Fruit fly (Drosophila melanogaster) whole organism, prepupa: Measurements from ENCODE around the gene CG3386.

Experiments used
- Blimp-1 ChIP-seq: fragments of 200-800 bp; sonication (Bioruptor generic); optimal IDR thresholded peaks from 3 replicates; lab custom pipeline; 2017; ENCODE audit warnings: missing biosample characterization, missing genetic modification characterization, mild to moderate bottlenecking, moderate library complexity, missing genetic modification reagents
- CG10669 ChIP-seq: fragments of 200-800 bp; sonication (Bioruptor generic); optimal IDR thresholded peaks from 3 replicates; lab custom pipeline; 2018; ENCODE audit warnings: missing biosample characterization, mild to moderate bottlenecking, missing genetic modification characterization, moderate library complexity
- CG11294 ChIP-seq: fragments of 200-800 bp; sonication (Bioruptor generic); IDR thresholded peaks from 2 replicates; pipeline ENCODE4 v1.3.6; 2022; ENCODE audit warnings: missing biosample characterization, missing genetic modification characterization
- CG1621 ChIP-seq: fragments of 200-800 bp; sonication (Bioruptor generic); optimal IDR thresholded peaks from 3 replicates; lab custom pipeline; 2018; ENCODE audit warnings: missing biosample characterization, mild to moderate bottlenecking, missing genetic modification characterization
- CG16779 ChIP-seq: fragments of 200-800 bp; sonication (Bioruptor generic); optimal IDR thresholded peaks from 3 replicates; lab custom pipeline; 2017; ENCODE audit warnings: missing biosample characterization, mild to moderate bottlenecking, missing genetic modification characterization
- CG3032 ChIP-seq: fragments of 200-800 bp; optimal IDR thresholded peaks from 2 replicates; lab custom pipeline; 2019; ENCODE audit warnings: missing biosample characterization, mild to moderate bottlenecking, missing genetic modification characterization, moderate library complexity
- CG31627 ChIP-seq: fragments of 200-800 bp; sonication (Bioruptor generic); optimal IDR thresholded peaks from 3 replicates; lab custom pipeline; 2016; ENCODE audit warnings: missing biosample characterization, missing genetic modification characterization
- CG34406 ChIP-seq: fragments of 200-800 bp; sonication (Bioruptor generic); optimal IDR thresholded peaks from 3 replicates; lab custom pipeline; 2016; ENCODE audit warnings: missing biosample characterization, missing genetic modification characterization
- CG3919 ChIP-seq: fragments of 200-800 bp; sonication (Bioruptor generic); optimal IDR thresholded peaks from 3 replicates; lab custom pipeline; 2016; ENCODE audit warnings: missing biosample characterization, missing genetic modification characterization
- CG4318 ChIP-seq: fragments of 200-800 bp; sonication (Bioruptor generic); optimal IDR thresholded peaks from 3 replicates; lab custom pipeline; 2017; ENCODE audit warnings: missing biosample characterization, mild to moderate bottlenecking, missing genetic modification characterization
- CG6163 ChIP-seq: fragments of 200-800 bp; sonication (Bioruptor generic); IDR thresholded peaks from 3 replicates; pipeline ENCODE4 v1.3.6; 2022; ENCODE audit warnings: missing biosample characterization, missing genetic modification characterization
- CG6276 ChIP-seq: fragments of 200-800 bp; sonication (Bioruptor generic); optimal IDR thresholded peaks from 2 replicates; lab custom pipeline; 2017; ENCODE audit warnings: missing biosample characterization, mild to moderate bottlenecking, missing genetic modification characterization
- CG6792 ChIP-seq: fragments of 200-800 bp; sonication (Bioruptor generic); optimal IDR thresholded peaks from 3 replicates; lab custom pipeline; 2016; ENCODE audit warnings: missing biosample characterization, missing genetic modification characterization
- CG6808 ChIP-seq: fragments of 200-800 bp; sonication (Bioruptor generic); optimal IDR thresholded peaks from 3 replicates; lab custom pipeline; 2017; ENCODE audit warnings: missing biosample characterization, missing genetic modification characterization, mild to moderate bottlenecking, moderate library complexity, missing genetic modification reagents
- CG6854 ChIP-seq: fragments of 200-800 bp; sonication (Bioruptor generic); optimal IDR thresholded peaks from 2 replicates; lab custom pipeline; 2017; ENCODE audit warnings: missing biosample characterization, mild to moderate bottlenecking, missing genetic modification characterization
- CG7368 ChIP-seq: fragments of 200-800 bp; sonication (Bioruptor generic); optimal IDR thresholded peaks from 3 replicates; lab custom pipeline; 2016; ENCODE audit warnings: missing biosample characterization, missing genetic modification characterization
- CG8119 ChIP-seq: fragments of 200-800 bp; sonication (Bioruptor generic); IDR thresholded peaks from 3 replicates; pipeline ENCODE4 v1.3.6; 2022; ENCODE audit warnings: missing biosample characterization, missing genetic modification characterization
- CG8319 ChIP-seq: fragments of 200-800 bp; sonication (Bioruptor generic); optimal IDR thresholded peaks from 3 replicates; lab custom pipeline; 2016; ENCODE audit warnings: missing biosample characterization, missing genetic modification characterization
- CG9139 ChIP-seq: fragments of 200-800 bp; sonication (Bioruptor generic); optimal IDR thresholded peaks from 3 replicates; lab custom pipeline; 2017; ENCODE audit warnings: missing biosample characterization, mild to moderate bottlenecking, missing genetic modification characterization
- Eip75B ChIP-seq: fragments of 200-800 bp; sonication (Bioruptor generic); optimal IDR thresholded peaks from 3 replicates; lab custom pipeline; 2016; ENCODE audit warnings: missing biosample characterization, missing genetic modification characterization
- Eip78C ChIP-seq: fragments of 200-800 bp; sonication (Bioruptor generic); peaks from one replicate; lab custom pipeline; 2016; ENCODE audit warnings: missing biosample characterization, missing genetic modification characterization
- Eip93F ChIP-seq: fragments of 200-800 bp; sonication (Bioruptor generic); optimal IDR thresholded peaks from 2 replicates; lab custom pipeline; 2016; ENCODE audit warnings: missing biosample characterization, mild to moderate bottlenecking, missing genetic modification characterization
- Ets21C ChIP-seq: fragments of 200-800 bp; sonication (Bioruptor generic); optimal IDR thresholded peaks from 3 replicates; lab custom pipeline; 2016; ENCODE audit warnings: missing biosample characterization, missing genetic modification characterization
- Ets96B ChIP-seq: fragments of 200-800 bp; optimal IDR thresholded peaks from 2 replicates; lab custom pipeline; 2019; ENCODE audit warnings: missing biosample characterization, mild to moderate bottlenecking, missing genetic modification characterization, moderate library complexity
- Hr38 ChIP-seq: sonication (Bioruptor generic); optimal IDR thresholded peaks from 2 replicates; lab custom pipeline; 2016; ENCODE audit warnings: missing biosample characterization, missing genetic modification characterization
- Hr39 ChIP-seq: fragments of 200-800 bp; sonication (Bioruptor generic); optimal IDR thresholded peaks from 2 replicates; lab custom pipeline; 2016; ENCODE audit warnings: missing biosample characterization, missing genetic modification characterization
- Hr4 ChIP-seq: fragments of 200-800 bp; sonication (Bioruptor generic); optimal IDR thresholded peaks from 3 replicates; lab custom pipeline; 2016; ENCODE audit warnings: missing biosample characterization, missing genetic modification characterization
- Met ChIP-seq: fragments of 200-800 bp; sonication (Bioruptor generic); optimal IDR thresholded peaks from 3 replicates; lab custom pipeline; 2016; ENCODE audit warnings: missing biosample characterization, missing genetic modification characterization
- OdsH ChIP-seq: fragments of 200-800 bp; sonication (Bioruptor generic); optimal IDR thresholded peaks from 3 replicates; lab custom pipeline; 2016; ENCODE audit warnings: missing biosample characterization, missing genetic modification characterization
- Smox ChIP-seq: fragments of 200-800 bp; sonication (Bioruptor generic); optimal IDR thresholded peaks from 3 replicates; lab custom pipeline; 2016; ENCODE audit warnings: missing biosample characterization, missing genetic modification characterization
- Sox102F ChIP-seq: fragments of 200-800 bp; sonication (Bioruptor generic); optimal IDR thresholded peaks from 2 replicates; lab custom pipeline; 2016; ENCODE audit warnings: missing biosample characterization, mild to moderate bottlenecking, missing genetic modification characterization
- Sox15 ChIP-seq: fragments of 200-800 bp; sonication (Bioruptor generic); optimal IDR thresholded peaks from 3 replicates; lab custom pipeline; 2016; ENCODE audit warnings: missing biosample characterization, missing genetic modification characterization
- achi ChIP-seq: fragments of 200-800 bp; sonication (Bioruptor generic); optimal IDR thresholded peaks from 3 replicates; lab custom pipeline; 2016; ENCODE audit warnings: missing biosample characterization, missing genetic modification characterization
- cyc ChIP-seq: fragments of 200-800 bp; sonication (Bioruptor generic); optimal IDR thresholded peaks from 3 replicates; lab custom pipeline; 2016; ENCODE audit warnings: missing biosample characterization, missing genetic modification characterization
- dac ChIP-seq: fragments of 200-800 bp; sonication (Bioruptor generic); optimal IDR thresholded peaks from 2 replicates; lab custom pipeline; 2017; ENCODE audit warnings: missing biosample characterization, mild to moderate bottlenecking, missing genetic modification characterization
- dsx ChIP-seq: fragments of 200-800 bp; optimal IDR thresholded peaks from 3 replicates; lab custom pipeline; 2019; ENCODE audit warnings: missing biosample characterization, mild to moderate bottlenecking, missing genetic modification characterization, moderate library complexity; ENCODE audit not compliant: poor library complexity, severe bottlenecking
- esn ChIP-seq: fragments of 200-800 bp; sonication (Bioruptor generic); optimal IDR thresholded peaks from 2 replicates; lab custom pipeline; 2016; ENCODE audit warnings: missing biosample characterization, mild to moderate bottlenecking, missing genetic modification characterization, moderate library complexity
- fd59A ChIP-seq: fragments of 200-800 bp; sonication (Bioruptor generic); optimal IDR thresholded peaks from 2 replicates; lab custom pipeline; 2017; ENCODE audit warnings: missing biosample characterization, mild to moderate bottlenecking, missing genetic modification characterization, missing genetic modification reagents
- fd85E ChIP-seq: fragments of 200-800 bp; sonication (Bioruptor generic); optimal IDR thresholded peaks from 3 replicates; lab custom pipeline; 2016; ENCODE audit warnings: missing biosample characterization, missing genetic modification characterization
- fkh ChIP-seq: fragments of 200-800 bp; sonication (Bioruptor generic); optimal IDR thresholded peaks from 3 replicates; lab custom pipeline; 2017; ENCODE audit warnings: missing biosample characterization, mild to moderate bottlenecking, missing genetic modification characterization, moderate library complexity
- lz ChIP-seq: fragments of 200-800 bp; sonication (Bioruptor generic); optimal IDR thresholded peaks from 3 replicates; lab custom pipeline; 2016; ENCODE audit warnings: missing biosample characterization, missing genetic modification characterization
- net ChIP-seq: fragments of 200-800 bp; sonication (Bioruptor generic); optimal IDR thresholded peaks from 3 replicates; lab custom pipeline; 2016; ENCODE audit warnings: missing biosample characterization, missing genetic modification characterization
- pdm3 ChIP-seq: fragments of 200-800 bp; sonication (Bioruptor generic); optimal IDR thresholded peaks from 3 replicates; lab custom pipeline; 2016; ENCODE audit warnings: missing biosample characterization, missing genetic modification characterization
- spab ChIP-seq: fragments of 200-800 bp; sonication (Bioruptor generic); optimal IDR thresholded peaks from 2 replicates; lab custom pipeline; 2017; ENCODE audit warnings: missing biosample characterization, mild to moderate bottlenecking, missing genetic modification characterization, missing genetic modification reagents
- svp ChIP-seq: fragments of 200-800 bp; sonication (Bioruptor generic); peaks from one replicate; lab custom pipeline; 2016; ENCODE audit warnings: missing biosample characterization, missing genetic modification characterization
- topi ChIP-seq: fragments of 200-800 bp; sonication (Bioruptor generic); optimal IDR thresholded peaks from 3 replicates; lab custom pipeline; 2016; ENCODE audit warnings: missing biosample characterization, missing genetic modification characterization
- vri ChIP-seq: fragments of 200-800 bp; sonication (Bioruptor generic); optimal IDR thresholded peaks from 3 replicates; lab custom pipeline; 2016; ENCODE audit warnings: missing biosample characterization, mild to moderate bottlenecking, missing genetic modification characterization

Gene CG3386

DNA sequence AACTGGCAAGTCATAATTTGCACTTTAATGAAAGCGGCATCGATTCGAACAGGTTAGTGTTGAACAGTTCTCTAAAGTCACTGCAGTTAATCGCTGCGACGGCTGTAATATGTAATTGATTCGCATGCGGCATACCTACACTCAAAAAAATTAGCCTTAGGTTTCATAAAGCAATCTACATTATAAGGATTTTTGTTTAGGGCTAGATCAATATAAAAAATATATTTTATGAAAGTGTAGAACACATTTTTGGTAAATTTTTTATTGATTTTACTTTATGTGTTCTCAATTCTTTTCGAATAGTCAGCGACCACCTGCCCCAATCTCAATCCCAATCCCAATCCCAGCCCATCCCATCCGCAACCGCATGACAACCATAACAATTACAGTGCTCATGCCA lies 24.0 kb downstream of the CG3386 start (continued):
- TF ChIP-seq CG4318 = no peak
- peak; percentile 12 for TF ChIP-seq pdm3
- TF ChIP-seq CG8119 (GFP tag; lab: Robert Waterston, UW) = peak; percentile 32; the same call in 1 of the 3 replicates
- no peak for TF ChIP-seq Met
- no peak for TF ChIP-seq fkh (GFP tag; lab: Kevin White, UChicago)
- TF ChIP-seq CG11294 (GFP tag; lab: Robert Waterston, UW) = peak; percentile 46; the same call in 1 of the 2 replicates
- no peak for TF ChIP-seq fd59A (GFP tag; lab: Kevin White, UChicago)
- peak; percentile 20 for TF ChIP-seq OdsH
- peak; percentile 41; the same call in 1 of the 3 replicates for TF ChIP-seq CG6163
- no peak for TF ChIP-seq cyc (GFP tag; lab: Kevin White, UChicago)
- TF ChIP-seq Sox15 = no peak
- TF ChIP-seq CG9139 (GFP tag; lab: Kevin White, UChicago) = no peak
- TF ChIP-seq Eip93F (GFP tag; lab: Kevin White, UChicago) = no peak
- TF ChIP-seq CG8319 (GFP tag; lab: Kevin White, UChicago) = no peak
- TF ChIP-seq Smox (GFP tag; lab: Kevin White, UChicago) = no peak
- TF ChIP-seq Ets21C (GFP tag; lab: Kevin White, UChicago) = no peak
- TF ChIP-seq vri (GFP tag; lab: Kevin White, UChicago) = no peak
- no peak for TF ChIP-seq CG6854
- TF ChIP-seq svp (GFP tag; lab: Kevin White, UChicago) = peak; percentile 54
- no peak for TF ChIP-seq Hr39 (GFP tag; lab: Kevin White, UChicago)
- TF ChIP-seq, all 60 proteins: peak for 20

dm6 chr3L:654019-654418 lies 28.3 kb downstream of the CG3386 start, which contains the start of the genes MED30 and Rev1:
MED30 (minus strand) TSS chr3L:654089.
Rev1 (plus strand) TSS chr3L:654363.
- peak; percentile 90 for TF ChIP-seq CG6792 (GFP tag; lab: Kevin White, UChicago)
- TF ChIP-seq Sox15 = peak; percentile 91
- TF ChIP-seq svp (GFP tag; lab: Kevin White, UChicago) = peak; percentile 97
- TF ChIP-seq Met = peak; percentile 96
- TF ChIP-seq CG3032 (tag; lab: Kevin White, UChicago) = peak; percentile 89
- peak; percentile 71 for TF ChIP-seq fd59A (GFP tag; lab: Kevin White, UChicago)
- peak; percentile 64 for TF ChIP-seq Blimp-1
- peak; percentile 97 for TF ChIP-seq Eip78C (GFP tag; lab: Kevin White, UChicago)
- TF ChIP-seq CG9139 (GFP tag; lab: Kevin White, UChicago) = peak; percentile 46
- peak; percentile 72 for TF ChIP-seq CG6854
- peak; percentile 92 for TF ChIP-seq CG6163
- peak; percentile 91 for TF ChIP-seq CG7368 (GFP tag; lab: Kevin White, UChicago)
- TF ChIP-seq net (GFP tag; lab: Kevin White, UChicago) = peak; percentile 93
- TF ChIP-seq lz (GFP tag; lab: Kevin White, UChicago) = peak; percentile 97
- peak; percentile 81 for TF ChIP-seq fd85E
- peak; percentile 92 for TF ChIP-seq topi (GFP tag; lab: Kevin White, UChicago)
- TF ChIP-seq Hr4 (GFP tag; lab: Kevin White, UChicago) = peak; percentile 96
- TF ChIP-seq CG16779 (tag; lab: Kevin White, UChicago) = peak; percentile 63
- peak; percentile 88 for TF ChIP-seq Ets96B (tag; lab: Kevin White, UChicago)
- TF ChIP-seq OdsH = peak; percentile 96
- TF ChIP-seq spab = peak; percentile 67
- peak; percentile 95 for TF ChIP-seq achi (GFP tag; lab: Kevin White, UChicago)
- TF ChIP-seq Ets21C (GFP tag; lab: Kevin White, UChicago) = peak; percentile 95
- peak; percentile 93 for TF ChIP-seq CG34406 (GFP tag; lab: Kevin White, UChicago)
- peak; percentile 87 for TF ChIP-seq CG10669 (GFP tag; lab: Kevin White, UChicago)
- TF ChIP-seq pdm3 = peak; percentile 97
- TF ChIP-seq vri (GFP tag; lab: Kevin White, UChicago) = peak; percentile 90
- peak; percentile 80 for TF ChIP-seq CG8119 (GFP tag; lab: Robert Waterston, UW)
- TF ChIP-seq CG3919 (GFP tag; lab: Kevin White, UChicago) = peak; percentile 97
- peak; percentile 95 for TF ChIP-seq Sox102F (GFP tag; lab: Kevin White, UChicago)
- TF ChIP-seq CG4318 = no peak
- peak; percentile 92 for TF ChIP-seq Hr38
- peak; percentile 97 for TF ChIP-seq cyc (GFP tag; lab: Kevin White, UChicago)
- peak; percentile 72 for TF ChIP-seq Eip93F (GFP tag; lab: Kevin White, UChicago)
- peak; percentile 97 for TF ChIP-seq esn (GFP tag; lab: Kevin White, UChicago)
- TF ChIP-seq CG6808 (GFP tag; lab: Kevin White, UChicago) = peak; percentile 69
- peak; percentile 97 for TF ChIP-seq Hr39 (GFP tag; lab: Kevin White, UChicago)
- TF ChIP-seq dac (GFP tag; lab: Kevin White, UChicago) = peak; percentile 85
- TF ChIP-seq dsx = peak; percentile 81
- TF ChIP-seq fkh (GFP tag; lab: Kevin White, UChicago) = peak; percentile 79
- TF ChIP-seq CG8319 (GFP tag; lab: Kevin White, UChicago) = peak; percentile 92
- peak; percentile 77 for TF ChIP-seq CG1621 (tag; lab: Kevin White, UChicago)
- peak; percentile 98 for TF ChIP-seq CG31627 (GFP tag; lab: Kevin White, UChicago)
- peak; percentile 94 for TF ChIP-seq Eip75B
- peak; percentile 70 for TF ChIP-seq CG6276 (GFP tag; lab: Kevin White, UChicago)
